Fruit fly (Drosophila melanogaster) whole organism, prepupa: ENCODE results near the gene CG4218.
A peak's percentile ranks its signal among the peaks of the same experiment; 100 is the strongest.

Experiments used
- Blimp-1 ChIP-seq: fragments of 200-800 bp; sonication (Bioruptor generic); optimal IDR thresholded peaks from 3 replicates; lab custom pipeline; 2017; ENCODE audit warnings: missing biosample characterization, missing genetic modification characterization, mild to moderate bottlenecking, moderate library complexity, missing genetic modification reagents
- CG10631 ChIP-seq: fragments of 200-800 bp; sonication (Bioruptor generic); optimal IDR thresholded peaks from 2 replicates; lab custom pipeline; 2016; ENCODE audit warnings: missing biosample characterization, missing genetic modification characterization
- CG11902 ChIP-seq: fragments of 200-800 bp; sonication (Bioruptor generic); optimal IDR thresholded peaks from 3 replicates; lab custom pipeline; 2016; ENCODE audit warnings: missing biosample characterization, missing genetic modification characterization
- CG3032 ChIP-seq: fragments of 200-800 bp; optimal IDR thresholded peaks from 2 replicates; lab custom pipeline; 2019; ENCODE audit warnings: missing biosample characterization, mild to moderate bottlenecking, missing genetic modification characterization, moderate library complexity
- CG31627 ChIP-seq: fragments of 200-800 bp; sonication (Bioruptor generic); optimal IDR thresholded peaks from 3 replicates; lab custom pipeline; 2016; ENCODE audit warnings: missing biosample characterization, missing genetic modification characterization
- CG3919 ChIP-seq: fragments of 200-800 bp; sonication (Bioruptor generic); optimal IDR thresholded peaks from 3 replicates; lab custom pipeline; 2016; ENCODE audit warnings: missing biosample characterization, missing genetic modification characterization
- CG4318 ChIP-seq: fragments of 200-800 bp; sonication (Bioruptor generic); optimal IDR thresholded peaks from 3 replicates; lab custom pipeline; 2017; ENCODE audit warnings: missing biosample characterization, mild to moderate bottlenecking, missing genetic modification characterization
- CG6163 ChIP-seq: fragments of 200-800 bp; sonication (Bioruptor generic); IDR thresholded peaks from 3 replicates; pipeline ENCODE4 v1.3.6; 2022; ENCODE audit warnings: missing biosample characterization, missing genetic modification characterization
- CG6276 ChIP-seq: fragments of 200-800 bp; sonication (Bioruptor generic); optimal IDR thresholded peaks from 2 replicates; lab custom pipeline; 2017; ENCODE audit warnings: missing biosample characterization, mild to moderate bottlenecking, missing genetic modification characterization
- CG6792 ChIP-seq: fragments of 200-800 bp; sonication (Bioruptor generic); optimal IDR thresholded peaks from 3 replicates; lab custom pipeline; 2016; ENCODE audit warnings: missing biosample characterization, missing genetic modification characterization
- CG6808 ChIP-seq: fragments of 200-800 bp; sonication (Bioruptor generic); optimal IDR thresholded peaks from 3 replicates; lab custom pipeline; 2017; ENCODE audit warnings: missing biosample characterization, missing genetic modification characterization, mild to moderate bottlenecking, moderate library complexity, missing genetic modification reagents
- CG6854 ChIP-seq: fragments of 200-800 bp; sonication (Bioruptor generic); optimal IDR thresholded peaks from 2 replicates; lab custom pipeline; 2017; ENCODE audit warnings: missing biosample characterization, mild to moderate bottlenecking, missing genetic modification characterization
- CG8119 ChIP-seq: fragments of 200-800 bp; sonication (Bioruptor generic); IDR thresholded peaks from 3 replicates; pipeline ENCODE4 v1.3.6; 2022; ENCODE audit warnings: missing biosample characterization, missing genetic modification characterization
- CG8319 ChIP-seq: fragments of 200-800 bp; sonication (Bioruptor generic); optimal IDR thresholded peaks from 3 replicates; lab custom pipeline; 2016; ENCODE audit warnings: missing biosample characterization, missing genetic modification characterization
- CG8632 ChIP-seq: fragments of 200-800 bp; sonication (Bioruptor generic); optimal IDR thresholded peaks from 3 replicates; lab custom pipeline; 2016; ENCODE audit warnings: missing biosample characterization, missing genetic modification characterization
- CG9139 ChIP-seq: fragments of 200-800 bp; sonication (Bioruptor generic); optimal IDR thresholded peaks from 3 replicates; lab custom pipeline; 2017; ENCODE audit warnings: missing biosample characterization, mild to moderate bottlenecking, missing genetic modification characterization
- Eip75B ChIP-seq: fragments of 200-800 bp; sonication (Bioruptor generic); optimal IDR thresholded peaks from 3 replicates; lab custom pipeline; 2016; ENCODE audit warnings: missing biosample characterization, missing genetic modification characterization
- Eip78C ChIP-seq: fragments of 200-800 bp; sonication (Bioruptor generic); peaks from one replicate; lab custom pipeline; 2016; ENCODE audit warnings: missing biosample characterization, missing genetic modification characterization
- Eip93F ChIP-seq: fragments of 200-800 bp; sonication (Bioruptor generic); optimal IDR thresholded peaks from 2 replicates; lab custom pipeline; 2016; ENCODE audit warnings: missing biosample characterization, mild to moderate bottlenecking, missing genetic modification characterization
- Ets21C ChIP-seq: fragments of 200-800 bp; sonication (Bioruptor generic); optimal IDR thresholded peaks from 3 replicates; lab custom pipeline; 2016; ENCODE audit warnings: missing biosample characterization, missing genetic modification characterization
- Ets96B ChIP-seq: fragments of 200-800 bp; optimal IDR thresholded peaks from 2 replicates; lab custom pipeline; 2019; ENCODE audit warnings: missing biosample characterization, mild to moderate bottlenecking, missing genetic modification characterization, moderate library complexity
- Gug ChIP-seq: fragments of 200-800 bp; sonication (Bioruptor generic); IDR thresholded peaks from 2 replicates; pipeline ENCODE4 v1.3.6; 2022; ENCODE audit warnings: missing biosample characterization, missing genetic modification characterization
- Hr38 ChIP-seq: sonication (Bioruptor generic); optimal IDR thresholded peaks from 2 replicates; lab custom pipeline; 2016; ENCODE audit warnings: missing biosample characterization, missing genetic modification characterization
- Hr4 ChIP-seq: fragments of 200-800 bp; sonication (Bioruptor generic); optimal IDR thresholded peaks from 3 replicates; lab custom pipeline; 2016; ENCODE audit warnings: missing biosample characterization, missing genetic modification characterization
- Met ChIP-seq: fragments of 200-800 bp; sonication (Bioruptor generic); optimal IDR thresholded peaks from 3 replicates; lab custom pipeline; 2016; ENCODE audit warnings: missing biosample characterization, missing genetic modification characterization
- Smox ChIP-seq: fragments of 200-800 bp; sonication (Bioruptor generic); optimal IDR thresholded peaks from 3 replicates; lab custom pipeline; 2016; ENCODE audit warnings: missing biosample characterization, missing genetic modification characterization
- Sox102F ChIP-seq: fragments of 200-800 bp; sonication (Bioruptor generic); optimal IDR thresholded peaks from 2 replicates; lab custom pipeline; 2016; ENCODE audit warnings: missing biosample characterization, mild to moderate bottlenecking, missing genetic modification characterization
- Sox14 ChIP-seq: fragments of 200-800 bp; sonication (Bioruptor generic); optimal IDR thresholded peaks from 3 replicates; lab custom pipeline; 2016; ENCODE audit warnings: missing biosample characterization, missing genetic modification characterization
- Sox15 ChIP-seq: fragments of 200-800 bp; sonication (Bioruptor generic); optimal IDR thresholded peaks from 3 replicates; lab custom pipeline; 2016; ENCODE audit warnings: missing biosample characterization, missing genetic modification characterization
- acj6 ChIP-seq: fragments of 200-800 bp; sonication (Bioruptor generic); optimal IDR thresholded peaks from 3 replicates; lab custom pipeline; 2016; ENCODE audit warnings: missing biosample characterization, missing genetic modification characterization
- cyc ChIP-seq: fragments of 200-800 bp; sonication (Bioruptor generic); optimal IDR thresholded peaks from 3 replicates; lab custom pipeline; 2016; ENCODE audit warnings: missing biosample characterization, missing genetic modification characterization
- dac ChIP-seq: fragments of 200-800 bp; sonication (Bioruptor generic); optimal IDR thresholded peaks from 2 replicates; lab custom pipeline; 2017; ENCODE audit warnings: missing biosample characterization, mild to moderate bottlenecking, missing genetic modification characterization
- dsx ChIP-seq: fragments of 200-800 bp; optimal IDR thresholded peaks from 3 replicates; lab custom pipeline; 2019; ENCODE audit warnings: missing biosample characterization, mild to moderate bottlenecking, missing genetic modification characterization, moderate library complexity; ENCODE audit not compliant: poor library complexity, severe bottlenecking
- eg ChIP-seq: fragments of 200-800 bp; sonication (Bioruptor generic); IDR thresholded peaks from 3 replicates; pipeline ENCODE4 v1.3.6; 2022; ENCODE audit warnings: missing biosample characterization, missing genetic modification characterization
- fd85E ChIP-seq: fragments of 200-800 bp; sonication (Bioruptor generic); optimal IDR thresholded peaks from 3 replicates; lab custom pipeline; 2016; ENCODE audit warnings: missing biosample characterization, missing genetic modification characterization
- fkh ChIP-seq: fragments of 200-800 bp; sonication (Bioruptor generic); optimal IDR thresholded peaks from 3 replicates; lab custom pipeline; 2017; ENCODE audit warnings: missing biosample characterization, mild to moderate bottlenecking, missing genetic modification characterization, moderate library complexity
- lz ChIP-seq: fragments of 200-800 bp; sonication (Bioruptor generic); optimal IDR thresholded peaks from 3 replicates; lab custom pipeline; 2016; ENCODE audit warnings: missing biosample characterization, missing genetic modification characterization
- pdm3 ChIP-seq: fragments of 200-800 bp; sonication (Bioruptor generic); optimal IDR thresholded peaks from 3 replicates; lab custom pipeline; 2016; ENCODE audit warnings: missing biosample characterization, missing genetic modification characterization
- spab ChIP-seq: fragments of 200-800 bp; sonication (Bioruptor generic); optimal IDR thresholded peaks from 2 replicates; lab custom pipeline; 2017; ENCODE audit warnings: missing biosample characterization, mild to moderate bottlenecking, missing genetic modification characterization, missing genetic modification reagents
- ss ChIP-seq, 2 experiments: fragments of 200-800 bp; sonication (Bioruptor generic); optimal IDR thresholded peaks; 2 replicates in 1 of 2; 3 replicates in 1 of 2; lab custom pipeline; 2017 to 2018; ENCODE audit warnings: mild to moderate bottlenecking in 2 of 2, missing biosample characterization in 2 of 2, missing genetic modification characterization in 2 of 2, moderate library complexity in 1 of 2
- svp ChIP-seq: fragments of 200-800 bp; sonication (Bioruptor generic); peaks from one replicate; lab custom pipeline; 2016; ENCODE audit warnings: missing biosample characterization, missing genetic modification characterization
- topi ChIP-seq: fragments of 200-800 bp; sonication (Bioruptor generic); optimal IDR thresholded peaks from 3 replicates; lab custom pipeline; 2016; ENCODE audit warnings: missing biosample characterization, missing genetic modification characterization

The CG4218 gene

dm6 chr2L:14552141-14552748 lies 3.3 kb upstream of the CG4218 start (continued):
- TF ChIP-seq CG6854 (peak; percentile 65), CG6792 (peak; percentile 93), eg (GFP tag; lab: Robert Waterston, UW) (peak; percentile 82), CG3919 (GFP tag; lab: Kevin White, UChicago) (peak; percentile 95), CG8119 (GFP tag; lab: Robert Waterston, UW) (peak; percentile 78), spab (GFP tag; lab: Kevin White, UChicago) (peak; percentile 90), CG11902 (GFP tag; lab: Kevin White, UChicago) (peak; percentile 82), Gug (GFP tag; lab: Robert Waterston, UW) (peak; percentile 59), Sox102F (GFP tag; lab: Kevin White, UChicago) (peak; percentile 95), Ets96B (tag; lab: Kevin White, UChicago) (peak; percentile 92), CG6163 (GFP tag; lab: Robert Waterston, UW) (peak; percentile 92), CG4318 (GFP tag; lab: Kevin White, UChicago) (peak; percentile 51), CG6276 (GFP tag; lab: Kevin White, UChicago) (peak; percentile 64), fkh (GFP tag; lab: Kevin White, UChicago) (no peak), lz (GFP tag; lab: Kevin White, UChicago) (peak; percentile 93), CG8319 (GFP tag; lab: Kevin White, UChicago) (peak; percentile 84), Eip78C (GFP tag; lab: Kevin White, UChicago) (peak; percentile 98), Hr38 (GFP tag; lab: Kevin White, UChicago) (no peak), CG10631 (GFP tag; lab: Kevin White, UChicago) (peak; percentile 89), Eip93F (GFP tag; lab: Kevin White, UChicago) (peak; percentile 82), Sox15 (GFP tag; lab: Kevin White, UChicago) (peak; percentile 81), CG9139 (GFP tag; lab: Kevin White, UChicago) (peak; percentile 82), cyc (GFP tag; lab: Kevin White, UChicago) (peak; percentile 94), Hr4 (peak; percentile 77), dac (GFP tag; lab: Kevin White, UChicago) (no peak), ss (GFP tag; optimal IDR thresholded peaks at IDR 0.05; lab: Kevin White, UChicago) (peak; percentile 80 to 83), acj6 (GFP tag; lab: Kevin White, UChicago) (peak; percentile 91), Sox14 (GFP tag; lab: Kevin White, UChicago) (peak; percentile 93)

dm6 chr2L:14550653-14551352 lies 1.9 kb upstream of the CG4218 start:
- TF ChIP-seq dsx (peak; percentile 54), eg (GFP tag; lab: Robert Waterston, UW) (0 out of 3 replicates have a peak, but pooled peaks have one; percentile 18), Eip78C (GFP tag; lab: Kevin White, UChicago) (peak; percentile 45), svp (peak; percentile 74), CG6792 (no peak)

- peak; percentile 84 for TF ChIP-seq CG6808 (GFP tag; lab: Kevin White, UChicago)
- TF ChIP-seq Eip93F (GFP tag; lab: Kevin White, UChicago): no peak
- TF ChIP-seq fkh (GFP tag; lab: Kevin White, UChicago): peak; percentile 1
- no peak for TF ChIP-seq dac (GFP tag; lab: Kevin White, UChicago)
- peak; percentile 68 for TF ChIP-seq CG8632 (GFP tag; lab: Kevin White, UChicago)
- peak; percentile 83 for TF ChIP-seq Eip75B (GFP tag; lab: Kevin White, UChicago)
- peak; percentile 68 for TF ChIP-seq Smox
- TF ChIP-seq Ets96B (tag; lab: Kevin White, UChicago): peak; percentile 85
- peak; percentile 86 for TF ChIP-seq dsx
- TF ChIP-seq pdm3 (GFP tag; lab: Kevin White, UChicago): peak; percentile 80
- TF ChIP-seq cyc (GFP tag; lab: Kevin White, UChicago): peak; percentile 59
- TF ChIP-seq Sox102F (GFP tag; lab: Kevin White, UChicago): peak; percentile 67
- peak; percentile 73 for TF ChIP-seq topi (GFP tag; lab: Kevin White, UChicago)
- TF ChIP-seq Ets21C (GFP tag; lab: Kevin White, UChicago): peak; percentile 34
- peak; percentile 78 for TF ChIP-seq Met
- TF ChIP-seq spab (GFP tag; lab: Kevin White, UChicago): peak; percentile 79
- no peak; the same call in 1 of the 2 replicates for TF ChIP-seq Gug (GFP tag; lab: Robert Waterston, UW)
- TF ChIP-seq CG31627 (GFP tag; lab: Kevin White, UChicago): peak; percentile 59
- peak; percentile 89 for TF ChIP-seq svp
- peak; percentile 67 for TF ChIP-seq lz (GFP tag; lab: Kevin White, UChicago)
- peak; percentile 77 for TF ChIP-seq Hr4
- TF ChIP-seq ss (GFP tag; optimal IDR thresholded peaks at IDR 0.05; lab: Kevin White, UChicago): peak; percentile 82 to 89
- TF ChIP-seq fd85E: no peak
- no peak for TF ChIP-seq Blimp-1 (GFP tag; lab: Kevin White, UChicago)
- TF ChIP-seq CG3032 (tag; lab: Kevin White, UChicago): peak; percentile 86
- peak; percentile 62 for TF ChIP-seq CG4318 (GFP tag; lab: Kevin White, UChicago)
Measured at dm6 chr2L:14546629-14547366, 2.1 kb downstream of the CG4218 start.
